Fruit fly (Drosophila melanogaster): ENCODE results near the gene PGRP-LB.

DNA sequence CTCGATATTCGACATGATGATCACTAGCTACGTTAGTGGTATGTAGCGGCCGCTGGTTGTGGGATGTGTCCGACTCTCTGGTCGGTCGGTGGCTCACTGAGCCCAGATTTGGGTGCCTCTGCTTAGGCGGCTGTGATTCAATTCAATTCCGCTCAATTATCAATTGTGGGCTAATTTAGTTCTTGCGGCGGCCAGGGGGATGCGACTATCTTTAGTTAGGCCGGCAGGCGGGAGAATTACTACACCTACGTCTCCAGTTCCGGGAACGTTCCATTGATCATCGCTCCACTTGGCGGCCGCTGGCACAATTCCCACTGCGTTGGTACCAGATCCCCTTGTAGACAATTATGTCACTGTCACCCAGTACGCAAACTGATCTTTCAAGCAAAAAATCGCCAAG lies 41.8 kb downstream of the PGRP-LB start, which contains the start of the genes bumpel and CG45676:
- TF ChIP-seq psq (optimal IDR thresholded peaks at IDR 0.05) = no peak
- no peak for TF ChIP-seq EcR (GFP tag; optimal IDR thresholded peaks at IDR 0.05)

All from whole organism.